Fruit fly (Drosophila melanogaster) whole organism, embryonic: ENCODE results near the gene Rpn12.

ENCODE experiments used
- Bgb ChIP-seq: fragments of 200-800 bp; sonication (Bioruptor generic); IDR thresholded peaks from 2 replicates; pipeline ENCODE4 v1.3.6; 2022; ENCODE audit warnings: missing biosample characterization, missing genetic modification characterization; ENCODE audit not compliant: partially characterized antibody
- C15 ChIP-seq: fragments of 200-800 bp; sonication (Bioruptor generic); IDR thresholded peaks from 3 replicates; pipeline ENCODE4 v1.3.6; 2022; ENCODE audit warnings: missing biosample characterization, missing genetic modification characterization
- CG11504 ChIP-seq: fragments of 200-800 bp; sonication (Bioruptor generic); optimal IDR thresholded peaks from 3 replicates; lab custom pipeline; 2019; ENCODE audit warnings: missing biosample characterization, mild to moderate bottlenecking, missing genetic modification characterization, moderate library complexity
- CG11696 ChIP-seq: fragments of 200-800 bp; sonication (Bioruptor generic); IDR thresholded peaks from 2 replicates; pipeline ENCODE4 v1.3.6; 2022; ENCODE audit warnings: missing biosample characterization, missing genetic modification characterization
- CG12104 ChIP-seq: fragments of 200-800 bp; sonication (Bioruptor generic); optimal IDR thresholded peaks from 3 replicates; lab custom pipeline; 2016; ENCODE audit warnings: missing biosample characterization, missing genetic modification characterization
- CG12236 ChIP-seq: fragments of 200-800 bp; sonication (Bioruptor generic); optimal IDR thresholded peaks from 2 replicates; lab custom pipeline; 2016; ENCODE audit warnings: missing biosample characterization, missing genetic modification characterization
- CG13296 ChIP-seq: fragments of 200-800 bp; sonication (Bioruptor generic); optimal IDR thresholded peaks from 3 replicates; lab custom pipeline; 2018; ENCODE audit warnings: missing biosample characterization, mild to moderate bottlenecking, missing genetic modification characterization
- CG16779 ChIP-seq: fragments of 200-800 bp; sonication (Bioruptor generic); IDR thresholded peaks from 2 replicates; pipeline ENCODE4 v1.3.6; 2022; ENCODE audit warnings: missing biosample characterization, missing genetic modification characterization
- CG17568 ChIP-seq: fragments of 200-800 bp; sonication (Bioruptor generic); optimal IDR thresholded peaks from 2 replicates; lab custom pipeline; 2018; ENCODE audit warnings: missing biosample characterization, mild to moderate bottlenecking, missing genetic modification characterization, moderate library complexity
- CG2120 ChIP-seq: fragments of 200-800 bp; sonication (Bioruptor generic); optimal IDR thresholded peaks from 3 replicates; lab custom pipeline; 2016; ENCODE audit warnings: missing biosample characterization, missing genetic modification characterization
- CG3065 ChIP-seq: fragments of 200-800 bp; sonication (Bioruptor generic); optimal IDR thresholded peaks from 2 replicates; lab custom pipeline; 2016; ENCODE audit warnings: missing biosample characterization, missing genetic modification characterization
- CG31224 ChIP-seq: fragments of 200-800 bp; sonication (Bioruptor generic); IDR thresholded peaks from 2 replicates; pipeline ENCODE4 v1.3.6; 2022; ENCODE audit warnings: missing biosample characterization, missing genetic modification characterization
- CG31388 ChIP-seq: fragments of 200-800 bp; sonication (Bioruptor generic); optimal IDR thresholded peaks from 2 replicates; lab custom pipeline; 2016; ENCODE audit warnings: missing biosample characterization, missing genetic modification characterization
- CG31441 ChIP-seq: fragments of 200-800 bp; sonication (Bioruptor generic); IDR thresholded peaks from 2 replicates; pipeline ENCODE4 v1.3.6; 2022; ENCODE audit warnings: missing biosample characterization, missing genetic modification characterization
- CG3726 ChIP-seq: fragments of 200-800 bp; sonication (Bioruptor generic); IDR thresholded peaks from 3 replicates; pipeline ENCODE4, ENCODE4 v1.3.6; 2022; ENCODE audit warnings: missing biosample characterization, missing genetic modification characterization
- CG42726 ChIP-seq: fragments of 200-800 bp; sonication (Bioruptor generic); IDR thresholded peaks from 2 replicates; pipeline ENCODE4 v1.3.6; 2022; ENCODE audit warnings: missing biosample characterization, missing genetic modification characterization; ENCODE audit not compliant: partially characterized antibody
- CG43689 ChIP-seq: fragments of 200-800 bp; sonication (Bioruptor generic); IDR thresholded peaks from 2 replicates; pipeline ENCODE4 v1.3.6; 2022; ENCODE audit warnings: missing biosample characterization, missing genetic modification characterization
- CG4617 ChIP-seq: fragments of 200-800 bp; sonication (Bioruptor generic); optimal IDR thresholded peaks from 3 replicates; lab custom pipeline; 2016; ENCODE audit warnings: missing biosample characterization, missing genetic modification characterization, borderline replicate concordance
- CG5245 ChIP-seq: fragments of 200-800 bp; sonication (Bioruptor generic); optimal IDR thresholded peaks from 3 replicates; lab custom pipeline; 2016; ENCODE audit warnings: missing biosample characterization, missing genetic modification characterization
- CG5953 ChIP-seq: fragments of 200-800 bp; sonication (Bioruptor generic); IDR thresholded peaks from 2 replicates; pipeline ENCODE4 v1.3.6; 2022; ENCODE audit warnings: missing biosample characterization, missing genetic modification characterization
- CG6683 ChIP-seq: fragments of 200-800 bp; sonication (Bioruptor generic); optimal IDR thresholded peaks from 2 replicates; lab custom pipeline; 2017; ENCODE audit warnings: missing biosample characterization, mild to moderate bottlenecking, missing genetic modification characterization, missing genetic modification reagents
- CG6791 ChIP-seq: fragments of 200-800 bp; sonication (Bioruptor generic); IDR thresholded peaks from 3 replicates; pipeline ENCODE4 v1.3.6; 2022; ENCODE audit warnings: missing biosample characterization, missing genetic modification characterization; ENCODE audit not compliant: partially characterized antibody
- CG8765 ChIP-seq: fragments of 200-800 bp; sonication (Bioruptor generic); IDR thresholded peaks from 2 replicates; pipeline ENCODE4 v1.3.6; 2022; ENCODE audit warnings: missing biosample characterization, missing genetic modification characterization
- CG9817 ChIP-seq: fragments of 200-800 bp; sonication (Bioruptor generic); optimal IDR thresholded peaks from 2 replicates; lab custom pipeline; 2018; ENCODE audit warnings: missing biosample characterization, mild to moderate bottlenecking, missing genetic modification characterization, moderate library complexity
- CrebB ChIP-seq: fragments of 200-800 bp; sonication (Bioruptor generic); optimal IDR thresholded peaks from 3 replicates; lab custom pipeline; 2018; ENCODE audit warnings: missing biosample characterization, mild to moderate bottlenecking, missing genetic modification characterization
- Drgx ChIP-seq: fragments of 200-800 bp; sonication (Bioruptor generic); IDR thresholded peaks from 2 replicates; pipeline ENCODE4 v1.3.6; 2022; ENCODE audit warnings: missing biosample characterization, missing genetic modification characterization
- Fer2 ChIP-seq: fragments of 200-800 bp; sonication (Bioruptor generic); optimal IDR thresholded peaks from 2 replicates; lab custom pipeline; 2018; ENCODE audit warnings: missing biosample characterization, mild to moderate bottlenecking, missing genetic modification characterization, moderate library complexity
- HLHmδ ChIP-seq: fragments of 200-800 bp; sonication (Bioruptor generic); optimal IDR thresholded peaks from 2 replicates; lab custom pipeline; 2018; ENCODE audit warnings: missing biosample characterization, mild to moderate bottlenecking, missing genetic modification characterization, moderate library complexity
- Hr39 ChIP-seq: fragments of >200 bp; optimal IDR thresholded peaks from 2 replicates; lab custom pipeline; 2017
- Jarid2 ChIP-seq: fragments of 200-800 bp; sonication (Bioruptor generic); optimal IDR thresholded peaks from 3 replicates; lab custom pipeline; 2017; ENCODE audit warnings: mild to moderate bottlenecking, missing biosample characterization, missing genetic modification reagents, missing genetic modification characterization
- Lim3 ChIP-seq: fragments of 200-800 bp; sonication (Bioruptor generic); IDR thresholded peaks from 2 replicates; pipeline ENCODE4 v1.3.6; 2022; ENCODE audit warnings: missing biosample characterization, missing genetic modification characterization
- MESR4 ChIP-seq: fragments of 200-800 bp; sonication (Bioruptor generic); optimal IDR thresholded peaks from 2 replicates; lab custom pipeline; 2018; ENCODE audit warnings: missing biosample characterization, mild to moderate bottlenecking, missing genetic modification characterization, moderate library complexity
- Myb ChIP-seq: fragments of 200-800 bp; sonication (Bioruptor generic); optimal IDR thresholded peaks from 2 replicates; lab custom pipeline; 2016; ENCODE audit warnings: missing biosample characterization, missing genetic modification characterization
- Usf ChIP-seq: fragments of 200-800 bp; sonication (Bioruptor generic); optimal IDR thresholded peaks from 2 replicates; lab custom pipeline; 2017; ENCODE audit warnings: missing genotype, missing biosample characterization, missing genetic modification characterization
- aop ChIP-seq: fragments of 200-800 bp; sonication (Bioruptor generic); IDR thresholded peaks from 2 replicates; pipeline ENCODE4 v1.3.6; 2022; ENCODE audit warnings: missing biosample characterization, missing genetic modification characterization
- ato ChIP-seq: fragments of 200-800 bp; sonication (Bioruptor generic); IDR thresholded peaks from 2 replicates; pipeline ENCODE4 v1.3.6; 2022; ENCODE audit warnings: missing biosample characterization, missing genetic modification characterization; ENCODE audit not compliant: partially characterized antibody
- bab2 ChIP-seq: fragments of 200-800 bp; sonication (Bioruptor generic); optimal IDR thresholded peaks from 2 replicates; lab custom pipeline; 2016; ENCODE audit warnings: missing biosample characterization, missing genetic modification characterization
- bowl ChIP-seq: fragments of 200-800 bp; sonication (Bioruptor generic); IDR thresholded peaks from 2 replicates; pipeline ENCODE4 v1.3.6; 2022; ENCODE audit warnings: missing biosample characterization, missing genetic modification characterization
- br ChIP-seq: fragments of >200 bp; optimal IDR thresholded peaks from 2 replicates; lab custom pipeline; 2017
- chn ChIP-seq: fragments of 200-800 bp; sonication (Bioruptor generic); optimal IDR thresholded peaks from 2 replicates; lab custom pipeline; 2016; ENCODE audit warnings: missing biosample characterization, missing genetic modification characterization
- dm ChIP-seq: fragments of 200-800 bp; sonication (Bioruptor generic); optimal IDR thresholded peaks from 3 replicates; lab custom pipeline; 2016; ENCODE audit warnings: missing biosample characterization, missing genetic modification characterization
- dmrt11E ChIP-seq: fragments of 200-800 bp; sonication (Bioruptor generic); optimal IDR thresholded peaks from 3 replicates; lab custom pipeline; 2018; ENCODE audit warnings: missing biosample characterization, mild to moderate bottlenecking, missing genetic modification characterization, moderate library complexity
- gcm ChIP-seq: fragments of 200-800 bp; sonication (Bioruptor generic); optimal IDR thresholded peaks from 2 replicates; lab custom pipeline; 2019; ENCODE audit warnings: missing biosample characterization, mild to moderate bottlenecking, missing genetic modification characterization, moderate library complexity
- jumu ChIP-seq: fragments of 200-800 bp; sonication (Bioruptor generic); optimal IDR thresholded peaks from 3 replicates; lab custom pipeline; 2016; ENCODE audit warnings: missing biosample characterization, missing genetic modification characterization
- lola ChIP-seq, 3 experiments: fragments of >200 bp in 2 of 3; fragments of 200-800 bp in 1 of 3; sonication (Bioruptor generic) in 1 of 3; optimal IDR thresholded peaks; 2 replicates each; lab custom pipeline; 2017 to 2019; ENCODE audit warnings: missing biosample characterization in 3 of 3, missing genetic modification characterization in 3 of 3, mild to moderate bottlenecking in 1 of 3, moderate library complexity in 1 of 3
- maf-S ChIP-seq: fragments of 200-800 bp; sonication (Bioruptor generic); optimal IDR thresholded peaks from 2 replicates; lab custom pipeline; 2016; ENCODE audit warnings: missing biosample characterization, missing genetic modification characterization
- p53 ChIP-seq: fragments of 200-800 bp; sonication (Bioruptor generic); optimal IDR thresholded peaks from 2 replicates; lab custom pipeline; 2016; ENCODE audit warnings: missing biosample characterization, missing genetic modification characterization
- sug ChIP-seq: fragments of 200-800 bp; optimal IDR thresholded peaks from 2 replicates; lab custom pipeline; 2019; ENCODE audit warnings: missing biosample characterization, mild to moderate bottlenecking, missing genetic modification characterization, moderate library complexity
- ttk ChIP-seq: fragments of 200-800 bp; sonication (Bioruptor generic); IDR thresholded peaks from 2 replicates; pipeline ENCODE4 v2.1.2; 2022; ENCODE audit warnings: missing biosample characterization, missing genetic modification characterization
- twi ChIP-seq: fragments of 200-800 bp; optimal IDR thresholded peaks from 2 replicates; lab custom pipeline; 2019; ENCODE audit warnings: missing biosample characterization, mild to moderate bottlenecking, missing genetic modification characterization, moderate library complexity
- vvl ChIP-seq: fragments of 200-800 bp; sonication (Bioruptor generic); IDR thresholded peaks from 2 replicates; pipeline ENCODE4 v1.3.6; 2022; ENCODE audit warnings: missing biosample characterization, missing genetic modification characterization

Rpn12 gene

DNA sequence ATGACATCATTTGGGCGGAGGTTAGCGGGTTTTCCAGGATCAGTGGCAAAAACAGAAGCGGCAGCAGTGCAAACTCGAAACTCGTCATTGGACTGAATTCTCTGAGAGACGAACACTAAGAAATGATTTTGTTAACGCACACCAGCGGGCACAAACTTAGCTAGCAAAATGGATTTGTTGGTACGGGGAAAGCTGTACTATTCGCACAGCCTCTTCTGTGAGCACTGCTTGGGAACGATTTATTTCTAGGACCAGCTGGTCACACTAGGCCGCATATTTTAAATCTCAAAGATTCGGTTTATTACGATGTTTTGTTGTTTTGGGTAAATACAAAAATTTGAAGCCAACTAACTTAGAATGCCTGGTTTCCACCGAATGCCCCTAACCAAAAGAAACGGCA is 26.3 kb downstream of the Rpn12 start, which contains the start of gene CG4098 (continued):
- peak; percentile 11; the same call in 1 of the 2 replicates for TF ChIP-seq CG31441
- TF ChIP-seq Myb: peak; percentile 61
- peak; percentile 19 for TF ChIP-seq maf-S
- TF ChIP-seq twi (tag; lab: Kevin White, UChicago): no peak
- TF ChIP-seq CG5953 (GFP tag; lab: Robert Waterston, UW): no peak
- no peak for TF ChIP-seq CG6683
- peak; percentile 9 for TF ChIP-seq Fer2 (tag; lab: Kevin White, UChicago)
- TF ChIP-seq CG4617: peak; percentile 71
- no peak for TF ChIP-seq CG6791 (GFP tag; lab: Robert Waterston, UW)
- TF ChIP-seq CG31388 (GFP tag; lab: Kevin White, UChicago): no peak
- peak; percentile 90 for TF ChIP-seq vvl (GFP tag; lab: Robert Waterston, UW)
- no peak for TF ChIP-seq Jarid2 (GFP tag; lab: Kevin White, UChicago)
- TF ChIP-seq CG31224 (GFP tag; lab: Robert Waterston, UW): peak; percentile 30; the same call in 1 of the 2 replicates
- TF ChIP-seq CG12236 (GFP tag; lab: Kevin White, UChicago): no peak
- no peak for TF ChIP-seq CG3065 (GFP tag; lab: Kevin White, UChicago)
- no peak for TF ChIP-seq CG12104 (GFP tag; lab: Kevin White, UChicago)
- TF ChIP-seq chn (GFP tag; lab: Kevin White, UChicago): peak; percentile 46
- TF ChIP-seq dm (GFP tag; lab: Kevin White, UChicago): peak; percentile 11
- no peak for TF ChIP-seq bowl (GFP tag; lab: Robert Waterston, UW)
- no peak for TF ChIP-seq Hr39 (lab: Kevin White, UChicago)
- no peak for TF ChIP-seq gcm (GFP tag; lab: Kevin White, UChicago)
- no peak for TF ChIP-seq Bgb (GFP tag; lab: Robert Waterston, UW)
- peak; percentile 55 for TF ChIP-seq CG9817 (tag; lab: Kevin White, UChicago)
- TF ChIP-seq CG16779: peak; percentile 78
- no peak for TF ChIP-seq CG17568 (GFP tag; lab: Kevin White, UChicago)
- no peak for TF ChIP-seq lola (GFP tag; optimal IDR thresholded peaks at IDR 0.05; lab: Kevin White, UChicago)
- no peak for TF ChIP-seq dmrt11E (tag; lab: Kevin White, UChicago)
- no peak for TF ChIP-seq br
- 0 out of 3 replicates have a peak, but pooled peaks have one; percentile 65 for TF ChIP-seq CG3726 (GFP tag; lab: Robert Waterston, UW)
- peak; percentile 40 for TF ChIP-seq sug (tag; lab: Kevin White, UChicago)
- no peak for TF ChIP-seq CG43689 (GFP tag; lab: Robert Waterston, UW)
- no peak for TF ChIP-seq aop (GFP tag; lab: Robert Waterston, UW)
- no peak for TF ChIP-seq Usf
- TF ChIP-seq p53 (GFP tag; lab: Kevin White, UChicago): no peak
- TF ChIP-seq Drgx (GFP tag; lab: Robert Waterston, UW): peak; percentile 81
- no peak for TF ChIP-seq CG8765
- TF ChIP-seq CG11696 (GFP tag; lab: Robert Waterston, UW): peak; percentile 99
- TF ChIP-seq CG2120 (GFP tag; lab: Kevin White, UChicago): peak; percentile 84
- TF ChIP-seq CG13296 (GFP tag; lab: Kevin White, UChicago): peak; percentile 28
- TF ChIP-seq bab2: peak; percentile 59
- TF ChIP-seq MESR4 (GFP tag; lab: Kevin White, UChicago): peak; percentile 33
- TF ChIP-seq jumu: peak; percentile 68
- no peak for TF ChIP-seq C15 (GFP tag; lab: Robert Waterston, UW)
- TF ChIP-seq HLHmδ (GFP tag; lab: Kevin White, UChicago): no peak
- TF ChIP-seq CG42726 (GFP tag; lab: Robert Waterston, UW): no peak
- peak; percentile 52; the same call in 1 of the 2 replicates for TF ChIP-seq ttk
- TF ChIP-seq Lim3 (GFP tag; lab: Robert Waterston, UW): no peak
- TF ChIP-seq ato: no peak
- peak; percentile 44 for TF ChIP-seq CG11504 (tag; lab: Kevin White, UChicago)
- TF ChIP-seq CrebB: peak; percentile 2
- peak; percentile 47 for TF ChIP-seq CG5245 (GFP tag; lab: Kevin White, UChicago)
